Worm (Caenorhabditis elegans) whole organism, L3 larva: Measurements from ENCODE around the gene kdp-1.

Experiments used
- ZK546.5 ChIP-seq: sonication (generic microtip); optimal IDR thresholded peaks from 2 replicates; lab custom pipeline; 2017; ENCODE audit warnings: missing biosample characterization, missing genetic modification characterization
- daf-12 ChIP-seq: fragments of 150-350 bp; optimal IDR thresholded peaks from 2 replicates; lab custom pipeline; 2014; ENCODE audit warnings: missing biosample characterization, missing genetic modification reagents, missing genetic modification characterization
- elt-3 ChIP-seq, 3 experiments: fragments of 150-350 bp in 1 of 3; sonication (generic microtip) in 2 of 3; optimal IDR thresholded peaks; 2 replicates in 2 of 3; 4 replicates in 1 of 3; lab custom pipeline; 2014 to 2017; ENCODE audit warnings: missing biosample characterization in 3 of 3, missing genetic modification characterization in 3 of 3

DNA sequence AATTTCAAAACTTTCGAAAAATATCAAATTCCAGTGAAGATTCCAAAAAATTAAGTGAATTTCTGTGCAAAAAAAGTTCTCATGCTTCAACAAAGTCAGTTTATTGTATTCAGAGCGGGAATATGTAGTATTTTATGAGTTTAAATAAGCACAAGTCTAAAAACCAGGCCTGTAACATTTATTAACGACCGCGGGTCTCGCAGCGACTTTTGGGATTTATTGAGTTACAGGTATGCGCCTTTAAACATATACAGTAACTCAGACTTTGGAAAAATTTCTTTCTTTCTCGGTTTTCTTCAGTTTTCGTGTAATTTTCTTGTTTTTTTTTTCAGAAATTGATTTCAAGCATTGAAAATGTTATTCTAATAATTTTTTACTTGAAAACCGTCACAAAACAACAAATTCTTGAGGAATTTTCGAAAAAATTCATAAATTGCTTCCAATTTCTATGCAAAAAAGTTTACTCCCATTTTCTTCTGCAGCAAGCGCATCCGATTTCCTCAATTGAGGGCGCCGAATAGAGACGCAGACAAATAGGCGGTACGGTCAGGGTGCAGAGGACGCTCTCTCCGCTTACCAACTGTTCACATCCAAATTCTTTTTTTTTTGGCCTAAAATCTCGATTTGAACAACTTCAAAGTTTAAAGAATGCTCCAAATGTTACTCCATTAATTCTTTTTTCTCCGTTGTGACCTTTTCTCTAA is 11.5 kb downstream of the kdp-1 start:
- no peak for TF ChIP-seq ZK546.5 (tag; lab: Kevin White, UChicago)
- no peak for TF ChIP-seq daf-12 (tag; lab: Kevin White, UChicago)
- no peak for TF ChIP-seq elt-3 (tag; optimal IDR thresholded peaks at IDR 0.05; lab: Kevin White, UChicago)
